Fruit fly (Drosophila melanogaster) S2 (cell line): ENCODE results near the gene Ets96B.

Source experiments
- CG8478 ChIP-seq: fragments of >200 bp; optimal IDR thresholded peaks from 2 replicates; lab custom pipeline; 2018
- CTCF ChIP-seq, 2 experiments: fragments of >200 bp; optimal IDR thresholded peaks; 2 replicates each; lab custom pipeline; 2018

Gene Ets96B

DNA sequence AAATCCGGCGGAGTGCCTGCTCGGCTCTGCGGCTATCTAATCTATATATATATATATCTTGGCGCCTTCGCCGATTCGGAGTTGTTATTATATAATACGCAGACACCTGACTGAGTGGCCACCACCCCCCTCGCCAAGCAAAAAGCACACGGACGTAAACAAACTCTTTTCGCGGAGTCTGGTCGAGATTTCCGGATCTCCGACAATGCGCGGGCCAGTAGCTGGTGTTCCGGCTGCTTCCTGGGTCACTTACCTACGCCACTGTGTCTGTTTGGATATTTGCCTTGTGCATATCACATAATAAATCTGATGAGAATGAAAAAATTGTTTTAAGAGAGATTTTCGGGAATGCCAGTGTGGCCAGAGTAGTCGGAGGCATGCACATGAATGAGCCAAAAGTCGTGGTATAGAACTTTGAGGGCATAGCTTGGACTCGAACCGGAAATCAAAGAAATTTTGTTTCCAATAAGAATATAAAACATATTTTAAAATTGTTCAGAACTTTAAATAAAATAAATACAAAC is 750 bp upstream of the Ets96B start, which contains the start of gene CG5805:
TSS of gene CG5805 (minus strand) at position 380 of the 524 bp plus-strand sequence.
- TF ChIP-seq CG8478: no peak
- no peak for TF ChIP-seq CTCF (optimal IDR thresholded peaks at IDR 0.05; lab: Kevin White, UChicago)

DNA sequence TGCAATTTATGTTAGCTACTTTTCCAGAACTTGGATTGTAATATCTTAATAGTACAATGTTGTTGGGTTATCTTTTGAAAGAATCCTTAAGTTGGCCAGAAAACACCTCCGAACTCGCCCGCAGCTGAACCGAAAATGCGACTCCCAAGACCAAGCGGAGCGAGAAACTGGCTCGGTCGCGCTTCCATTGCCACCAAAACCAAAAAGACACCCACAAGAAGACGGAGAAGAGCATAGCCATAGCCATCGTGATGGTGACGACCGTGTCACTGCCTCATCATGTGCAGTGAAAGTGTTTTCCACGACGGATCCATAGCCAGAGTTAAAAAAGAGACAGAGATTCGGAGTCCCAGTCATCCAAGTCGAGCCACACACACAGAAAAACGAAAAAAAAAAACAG is 2.2 kb downstream of the Ets96B start, which contains the start of gene CG13634:
TSS of gene CG13634 (minus strand) at position 101 of the 400 bp plus-strand sequence.
- TF ChIP-seq CG8478: no peak
- TF ChIP-seq CTCF (optimal IDR thresholded peaks at IDR 0.05; lab: Kevin White, UChicago): no peak

DNA sequence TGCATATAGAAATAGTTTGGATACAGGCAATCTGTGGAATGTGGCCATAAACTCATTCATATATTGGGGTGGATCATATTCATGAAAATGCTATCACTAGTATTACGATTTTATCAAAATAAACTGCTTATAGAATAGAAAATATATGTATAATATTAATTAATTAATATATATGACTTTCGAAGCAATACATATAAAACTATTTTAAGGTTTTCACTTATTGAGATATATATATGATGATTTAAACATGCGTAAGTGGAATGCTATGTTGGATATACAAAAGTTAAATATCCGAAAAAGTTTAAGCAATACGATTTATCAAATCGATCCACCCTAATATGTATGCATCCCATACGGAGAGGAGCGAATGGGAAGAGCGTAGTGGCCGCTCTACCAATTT is 10.7 kb downstream of the Ets96B start:
- TF ChIP-seq CG8478 (no peak), CTCF (optimal IDR thresholded peaks at IDR 0.05; lab: Kevin White, UChicago) (no peak)

DNA sequence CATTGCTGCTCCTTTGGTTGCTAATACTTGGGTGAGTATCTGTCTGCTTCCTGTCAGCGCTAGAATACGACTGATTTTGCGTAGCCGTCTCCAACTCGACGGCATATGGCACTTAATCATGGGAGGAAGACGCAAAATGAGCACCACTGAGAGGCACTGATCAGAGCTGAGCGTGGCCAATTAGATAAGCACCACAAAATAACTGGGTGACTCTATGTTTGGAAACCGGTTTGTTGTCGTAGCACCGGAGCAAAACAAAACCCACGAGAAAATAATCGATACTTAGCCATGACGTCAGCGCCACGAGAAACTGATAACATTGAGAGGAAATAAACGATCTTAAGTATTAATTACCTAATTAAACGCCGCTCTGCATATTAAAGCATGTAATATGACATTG is 11.6 kb downstream of the Ets96B start, which contains the start of gene Ude:
TSS of gene Ude (minus strand) at position 166 of the 400 bp plus-strand sequence.
- TF ChIP-seq CG8478 (no peak), CTCF (optimal IDR thresholded peaks at IDR 0.05; lab: Kevin White, UChicago) (no peak)

DNA sequence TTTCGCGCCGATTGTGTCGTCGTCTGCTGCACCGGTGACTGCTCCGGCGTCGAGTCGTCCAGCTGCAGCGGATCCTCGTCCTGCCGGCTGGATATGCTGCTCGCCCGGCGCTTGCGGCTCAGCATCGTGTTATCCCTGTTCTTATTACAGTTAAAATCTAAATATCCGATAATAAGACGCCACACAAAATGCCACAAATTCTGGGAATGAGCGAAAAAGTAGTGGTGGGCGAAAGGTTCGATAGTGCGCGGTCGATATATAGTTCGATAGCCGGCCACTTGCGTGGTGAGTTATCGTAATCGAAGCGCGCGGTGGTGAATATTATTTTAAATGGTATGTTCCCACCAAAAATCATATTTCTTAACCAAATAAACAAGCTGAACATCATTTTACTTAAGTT is 17.2 kb downstream of the Ets96B start, which contains the start of gene polybromo:
TSS of gene polybromo (minus strand) at position 212 of the 400 bp plus-strand sequence.
- TF ChIP-seq CTCF (optimal IDR thresholded peaks at IDR 0.05; lab: Kevin White, UChicago) (no peak), CG8478 (no peak)

DNA sequence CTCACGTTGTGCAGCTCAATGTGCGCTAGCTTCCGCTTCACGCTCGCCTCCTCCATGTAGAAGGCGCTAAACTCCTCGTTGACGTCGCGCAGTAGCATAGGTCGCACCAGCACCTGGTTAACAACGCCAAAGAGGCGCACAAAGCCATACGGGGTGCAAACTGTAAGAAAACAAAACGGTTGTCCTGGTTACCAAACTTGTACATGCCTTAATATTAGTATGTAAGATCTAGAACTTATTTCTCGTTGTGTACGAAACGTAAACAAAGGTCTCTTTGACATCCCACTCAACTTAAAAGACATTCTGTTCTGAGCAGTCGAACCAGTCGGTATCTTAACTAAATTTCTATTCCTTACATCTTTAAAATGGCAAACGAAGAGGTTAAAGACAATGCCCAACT is 19.5 kb downstream of the Ets96B start, which contains the start of gene CG6980:
TSS of gene CG6980 (plus strand) at position 301 of the 400 bp plus-strand sequence.
- TF ChIP-seq CG8478 (no peak), CTCF (optimal IDR thresholded peaks at IDR 0.05; lab: Kevin White, UChicago) (no peak)

DNA sequence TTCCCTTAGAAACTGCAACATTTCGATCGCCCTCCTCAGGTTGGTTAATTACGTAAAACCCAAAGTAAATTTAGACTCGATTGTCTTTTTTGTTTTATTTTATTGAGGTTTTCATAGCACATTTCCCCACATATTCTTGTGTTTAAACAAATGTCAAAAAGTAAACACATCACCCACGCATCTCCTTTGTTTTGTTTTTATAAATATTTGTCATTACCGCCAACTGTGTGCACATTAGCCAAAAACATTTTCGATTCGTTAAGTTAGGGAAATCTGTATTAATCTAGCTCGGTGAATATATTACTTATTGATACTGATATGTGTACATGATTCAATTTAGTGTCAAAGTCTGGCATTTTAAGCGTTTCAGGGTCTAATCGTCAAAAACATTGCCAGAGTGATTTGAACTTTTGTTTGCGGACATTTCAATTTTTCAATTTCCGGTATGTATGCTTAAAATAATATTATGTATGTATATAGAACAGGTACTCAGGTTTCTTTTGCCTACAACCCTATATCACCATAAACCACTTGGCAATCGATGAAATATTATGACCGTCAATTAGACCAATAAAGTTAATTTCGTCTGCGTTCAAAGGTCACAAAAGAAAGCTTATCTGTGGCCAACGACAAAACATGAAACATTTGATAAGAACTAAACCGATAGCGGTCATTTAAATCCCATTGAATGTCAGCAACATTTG is 21.9 kb downstream of the Ets96B start:
- TF ChIP-seq CG8478: no peak
- no peak for TF ChIP-seq CTCF (optimal IDR thresholded peaks at IDR 0.05; lab: Kevin White, UChicago)

DNA sequence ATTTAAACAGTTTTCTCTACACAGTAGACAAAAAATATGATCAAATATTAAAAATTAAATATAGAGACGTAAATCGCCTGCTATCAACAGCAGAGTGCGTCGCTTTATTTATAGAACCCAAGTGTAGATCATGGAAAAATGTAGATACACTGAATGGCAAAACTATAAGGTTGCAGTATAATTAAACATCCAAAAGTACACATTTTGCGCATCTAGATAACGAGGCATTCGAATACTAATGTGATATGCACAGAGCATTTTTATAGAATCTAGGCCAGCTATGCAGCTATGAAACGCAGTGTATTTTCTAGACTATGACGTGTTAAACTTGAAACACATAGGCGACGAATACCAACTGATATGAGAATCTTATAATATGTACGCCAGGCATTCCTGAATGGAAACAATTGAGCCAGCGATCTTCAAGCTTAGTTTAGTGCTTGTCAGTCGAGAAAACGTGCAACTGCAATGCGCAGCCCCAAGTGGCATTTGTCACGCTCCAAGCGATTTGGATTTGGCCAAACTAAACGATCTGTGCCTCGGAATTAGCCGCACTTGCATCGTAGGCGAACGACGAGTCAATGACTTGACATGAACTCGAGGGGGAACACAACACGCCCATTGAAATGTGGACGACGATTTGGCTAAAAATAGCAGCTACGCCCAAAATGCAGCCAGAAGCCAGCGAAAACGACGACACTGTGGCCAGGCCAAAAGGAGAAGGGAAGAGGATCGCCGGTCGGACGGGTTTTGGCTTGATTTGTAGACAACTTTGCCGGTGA is 23.2 kb downstream of the Ets96B start:
- TF ChIP-seq CG8478: no peak
- no peak for TF ChIP-seq CTCF (optimal IDR thresholded peaks at IDR 0.05; lab: Kevin White, UChicago)

DNA sequence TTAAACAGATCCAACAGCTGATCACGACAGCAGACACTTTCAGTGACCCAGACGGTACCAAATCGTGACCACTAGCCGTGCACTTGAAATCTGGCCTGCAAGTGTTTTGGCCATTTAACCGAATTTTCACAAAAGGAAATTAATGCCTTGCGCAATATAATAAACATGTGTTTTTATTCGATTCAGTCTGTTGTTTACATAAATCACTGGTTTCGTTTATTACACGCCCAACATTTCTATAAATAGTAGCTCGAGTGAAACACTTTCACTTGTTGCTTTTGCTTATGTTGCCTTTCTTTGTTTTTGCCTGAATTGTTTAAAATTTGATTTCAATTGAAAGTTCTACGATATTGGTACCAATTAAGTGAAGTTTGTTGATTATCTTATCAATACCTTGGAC is 24.5 kb downstream of the Ets96B start:
- no peak for TF ChIP-seq CTCF (optimal IDR thresholded peaks at IDR 0.05; lab: Kevin White, UChicago)
- no peak for TF ChIP-seq CG8478

DNA sequence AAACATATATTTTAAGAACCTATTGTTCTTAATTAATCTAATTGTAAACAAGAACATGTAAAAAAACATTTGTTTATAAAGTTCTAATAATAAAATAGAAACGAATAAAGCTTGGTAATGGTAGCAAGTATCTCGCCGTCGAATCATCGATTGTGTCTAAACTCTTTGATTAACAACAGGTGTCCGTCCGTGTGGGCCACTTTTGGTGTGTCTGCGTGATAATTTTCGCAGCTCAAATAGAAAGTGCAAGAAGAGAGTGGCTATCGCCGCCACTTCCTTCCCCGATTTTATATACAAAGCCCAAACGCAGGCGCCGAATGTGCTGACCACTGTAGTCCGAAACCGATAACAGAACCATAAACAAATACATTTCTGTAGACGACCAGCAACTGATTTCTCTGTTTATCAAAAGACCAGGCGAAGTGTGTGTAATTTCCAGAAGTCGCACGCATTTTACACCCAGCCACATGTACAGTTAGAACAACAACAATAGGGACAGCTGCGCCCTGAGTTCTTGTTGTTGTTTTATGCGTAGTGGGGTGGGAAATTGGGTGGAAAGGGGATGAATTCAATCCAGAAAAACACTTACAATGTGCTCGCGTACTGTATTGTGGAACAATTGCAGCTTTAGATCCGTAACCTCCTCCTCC is 25.3 kb downstream of the Ets96B start:
- TF ChIP-seq CG8478 (no peak), CTCF (optimal IDR thresholded peaks at IDR 0.05; lab: Kevin White, UChicago) (no peak)

DNA sequence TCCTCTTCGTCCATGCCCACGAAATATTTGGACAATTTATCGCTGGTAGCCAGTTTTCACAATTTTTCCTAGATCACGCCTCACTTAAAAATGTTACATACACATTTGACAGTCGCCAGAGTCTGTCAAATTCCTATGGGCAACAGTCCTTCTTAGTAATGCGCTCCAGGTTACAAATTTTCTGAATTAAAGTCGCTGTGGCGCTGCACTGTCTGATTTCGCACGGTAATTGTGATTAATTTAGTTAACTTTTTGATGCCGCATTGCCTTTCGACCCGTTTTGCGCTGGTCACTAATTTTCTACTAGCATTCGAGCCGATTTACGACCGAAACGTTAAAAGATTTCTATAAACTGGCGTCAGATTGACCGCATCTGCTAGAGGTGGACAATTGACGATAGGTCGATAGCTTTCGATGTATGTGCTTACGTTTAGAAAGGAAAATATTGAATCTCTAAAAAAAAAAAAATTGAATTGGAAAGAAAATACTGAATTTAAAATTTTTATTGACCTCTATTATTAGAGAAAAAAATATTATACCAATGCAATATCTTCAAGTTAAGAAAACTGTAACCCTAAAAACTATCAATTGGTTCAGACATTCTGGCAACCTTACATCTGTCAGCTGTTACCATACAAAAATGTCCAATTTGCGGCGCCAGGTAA is 25.9 kb downstream of the Ets96B start, which contains the start of the genes lili and CG34150:
TSS of gene lili (minus strand) at position 376 of the 665 bp plus-strand sequence.
TSS of gene CG34150 (plus strand) at position 626 of the 665 bp plus-strand sequence.
- TF ChIP-seq CG8478 (no peak), CTCF (optimal IDR thresholded peaks at IDR 0.05; lab: Kevin White, UChicago) (no peak)

DNA sequence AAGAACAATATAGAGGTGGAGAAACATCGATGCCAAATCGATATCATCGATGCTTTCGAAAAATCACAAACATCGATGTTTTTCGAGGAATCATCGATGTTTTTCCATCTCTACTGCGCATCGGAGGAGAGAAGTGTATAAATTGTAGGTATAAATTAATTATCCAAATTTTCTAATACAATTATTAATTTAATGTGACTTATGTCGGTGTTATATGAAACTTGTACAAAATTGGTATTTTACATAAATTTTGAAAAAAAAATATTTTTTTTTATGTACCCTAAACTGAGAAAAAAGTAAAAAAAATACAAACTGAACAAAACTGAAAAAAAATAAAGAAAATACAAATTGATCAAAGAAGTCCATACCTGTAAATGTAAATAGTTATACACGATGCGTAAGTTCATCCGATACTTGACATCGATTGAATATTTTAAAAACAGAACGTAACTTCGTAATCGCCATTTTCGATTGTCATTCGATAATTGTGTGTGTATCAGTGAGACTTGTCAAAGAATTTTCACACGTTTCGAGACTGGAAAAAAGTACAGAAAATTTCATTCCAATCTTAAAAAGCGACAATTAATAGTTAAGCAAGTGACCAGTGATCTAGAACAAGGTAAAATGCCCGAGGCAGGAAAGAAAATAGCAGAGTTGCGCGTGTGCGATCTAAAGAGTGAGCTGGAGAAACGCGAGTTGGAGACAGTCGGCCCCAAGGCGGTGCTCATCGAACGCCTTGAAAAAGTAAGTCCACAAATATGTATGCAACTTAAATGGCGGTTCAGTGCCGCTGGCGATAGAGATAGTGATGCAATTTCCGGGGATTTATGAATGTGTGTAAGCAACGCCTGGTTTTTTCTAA is 29.4 kb downstream of the Ets96B start, which contains the start of the genes CG5808 and Saf-B:
TSS of gene CG5808 (minus strand) at position 15 of the 862 bp plus-strand sequence.
TSS of gene Saf-B (plus strand) at position 472 of the 862 bp plus-strand sequence.
- no peak for TF ChIP-seq CTCF (optimal IDR thresholded peaks at IDR 0.05; lab: Kevin White, UChicago)
- TF ChIP-seq CG8478: no peak

DNA sequence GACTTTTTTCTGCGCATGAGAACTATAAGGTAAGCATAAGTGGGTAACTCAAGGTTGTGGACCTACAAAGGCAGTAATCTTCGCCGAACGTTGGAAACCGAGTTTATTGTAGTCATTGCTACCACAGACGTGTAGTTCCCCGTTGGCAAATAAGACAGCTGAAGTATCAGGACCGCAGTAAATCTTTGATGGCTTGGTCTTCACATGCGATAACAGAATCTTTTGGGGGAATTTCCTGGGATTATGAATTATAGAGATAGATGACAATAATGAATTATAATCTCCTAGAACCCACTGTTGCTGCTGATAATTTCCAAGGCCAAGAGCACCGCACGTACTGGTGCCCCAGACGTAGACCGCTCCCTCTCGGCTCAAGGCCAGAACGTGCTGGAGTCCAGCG is 35.2 kb downstream of the Ets96B start:
- TF ChIP-seq CG8478 (no peak), CTCF (optimal IDR thresholded peaks at IDR 0.05; lab: Kevin White, UChicago) (no peak)
